Worm (Caenorhabditis elegans): ENCODE data around the gene gid-8.

The gid-8 gene

DNA sequence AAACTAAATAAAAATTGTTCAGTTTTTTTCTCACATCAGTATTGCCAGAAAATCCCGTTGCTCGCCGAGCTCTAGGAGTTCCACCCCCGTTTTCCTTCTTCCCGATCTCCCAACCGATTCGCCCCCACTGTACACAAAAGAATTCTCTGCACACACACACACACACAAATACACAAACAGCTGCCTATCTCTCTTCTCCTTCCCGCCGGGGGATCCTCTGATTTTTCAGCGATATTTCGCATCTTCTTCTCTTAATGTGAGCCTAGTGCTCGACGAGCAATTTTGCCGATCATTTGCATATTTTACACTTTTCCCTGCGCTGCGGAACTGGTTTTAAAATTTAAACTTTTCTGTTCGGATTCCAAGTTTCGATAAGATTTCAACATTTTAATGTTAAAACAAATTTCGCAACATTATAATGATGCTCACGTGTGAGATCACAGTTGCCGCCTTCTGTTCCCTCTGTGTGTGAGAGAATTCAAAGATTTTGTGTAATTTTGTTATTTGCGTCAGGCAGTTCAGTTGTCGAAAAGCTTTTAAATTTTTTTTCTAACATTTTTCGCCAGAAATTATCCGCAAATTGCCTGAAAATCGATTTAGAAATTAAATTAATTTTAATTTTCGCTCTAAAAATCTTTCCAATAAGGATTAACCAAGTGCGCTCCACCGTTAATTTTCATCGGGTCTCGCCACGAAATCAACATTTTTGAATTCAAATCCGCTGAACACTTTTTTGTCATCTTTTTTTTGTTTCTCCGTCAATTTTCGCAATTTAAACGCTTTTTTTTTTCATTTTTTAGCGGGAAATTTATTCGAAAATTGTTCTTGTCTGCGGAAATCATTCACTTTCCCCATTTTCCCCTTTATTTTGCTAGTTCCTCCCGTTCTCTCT lies 3.8 kb downstream of the gid-8 start (continued):
- TF ChIP-seq unc-86 (tag; optimal IDR thresholded peaks at IDR 0.05), result peak; percentile 57
- TF ChIP-seq fos-1 (tag; optimal IDR thresholded peaks at IDR 0.05), result no peak
- TF ChIP-seq ceh-8 (GFP tag; optimal IDR thresholded peaks at IDR 0.05), result peak; percentile 18
- TF ChIP-seq ceh-82 (tag; optimal IDR thresholded peaks at IDR 0.05), result peak in 2 of 3 experiments; percentile 36 to 86
- no peak for TF ChIP-seq nhr-237 (tag; optimal IDR thresholded peaks at IDR 0.05)
- peak; percentile 83 for TF ChIP-seq nhr-47 (tag; optimal IDR thresholded peaks at IDR 0.05)
- TF ChIP-seq blmp-1 (tag; optimal IDR thresholded peaks at IDR 0.05), result peak; percentile 61
- no peak for TF ChIP-seq C34B4.2 (tag; optimal IDR thresholded peaks at IDR 0.05)
- TF ChIP-seq hlh-4 (tag; optimal IDR thresholded peaks at IDR 0.05), result no peak
- peak; percentile 22 for TF ChIP-seq zag-1 (tag; optimal IDR thresholded peaks at IDR 0.05)
- peak; percentile 43; the same call in 1 of the 2 replicates for TF ChIP-seq ceh-88 (GFP tag; IDR thresholded peaks at IDR 0.05)
- TF ChIP-seq ama-1 (optimal IDR thresholded peaks at IDR 0.05), result no peak
- TF ChIP-seq lin-15B (tag; optimal IDR thresholded peaks at IDR 0.05), result peak; percentile 86
- TF ChIP-seq nhr-76 (tag; optimal IDR thresholded peaks at IDR 0.05), result no peak
- peak; percentile 72 for TF ChIP-seq C16A3.4 (tag; optimal IDR thresholded peaks at IDR 0.05)
- TF ChIP-seq efl-3 (GFP tag; optimal IDR thresholded peaks at IDR 0.05), result no peak
- TF ChIP-seq tbx-2 (tag; optimal IDR thresholded peaks at IDR 0.05), result peak; percentile 69
- TF ChIP-seq nhr-84 (tag; optimal IDR thresholded peaks at IDR 0.05), result no peak
- TF ChIP-seq efl-1 (optimal IDR thresholded peaks at IDR 0.05), result peak; percentile 81 to 92
- TF ChIP-seq efl-1 (GFP tag; optimal IDR thresholded peaks at IDR 0.05 in 1 of 2), result peak; percentile 90 to 99
- TF ChIP-seq lin-35 (GFP tag; optimal IDR thresholded peaks at IDR 0.05), result peak; percentile 94 to 95
- no peak for TF ChIP-seq mef-2 (tag; optimal IDR thresholded peaks at IDR 0.05)
- no peak for TF ChIP-seq ceh-63 (GFP tag; optimal IDR thresholded peaks at IDR 0.05)
- peak; percentile 89 for TF ChIP-seq lin-14 (GFP tag; optimal IDR thresholded peaks at IDR 0.05)
- TF ChIP-seq elt-2 (tag; optimal IDR thresholded peaks at IDR 0.05), result no peak
- TF ChIP-seq isw-1 (GFP tag; IDR thresholded peaks at IDR 0.05), result peak; percentile 64
- TF ChIP-seq jun-1 (tag; optimal IDR thresholded peaks at IDR 0.05), result peak; percentile 46
- no peak for TF ChIP-seq mab-9 (GFP tag; IDR thresholded peaks at IDR 0.05)
- TF ChIP-seq sptf-1 (tag; optimal IDR thresholded peaks at IDR 0.05), result no peak
- no peak for TF ChIP-seq fkh-4 (tag; optimal IDR thresholded peaks at IDR 0.05; ENCODE audit: borderline replicate concordance)
- peak; percentile 30 for TF ChIP-seq nhr-77 (tag; optimal IDR thresholded peaks at IDR 0.05)
- peak; percentile 25 for TF ChIP-seq F16B12.6 (tag; optimal IDR thresholded peaks at IDR 0.05)
- TF ChIP-seq ztf-11 (tag; optimal IDR thresholded peaks at IDR 0.05), result peak in 1 of 2 experiments; percentile 20
- no peak for TF ChIP-seq alr-1 (tag; optimal IDR thresholded peaks at IDR 0.05; ENCODE audit: borderline replicate concordance)
- peak; percentile 51 for TF ChIP-seq hpl-2 (GFP tag; optimal IDR thresholded peaks at IDR 0.05)
- peak; percentile 86 for TF ChIP-seq mep-1 (tag; optimal IDR thresholded peaks at IDR 0.05)
- peak; percentile 82 for TF ChIP-seq fkh-8 (tag; optimal IDR thresholded peaks at IDR 0.05)
- peak; percentile 53 for TF ChIP-seq pag-3 (tag; optimal IDR thresholded peaks at IDR 0.05; ENCODE audit: borderline replicate concordance, insufficient read depth)
- TF ChIP-seq hlh-17 (GFP tag; optimal IDR thresholded peaks at IDR 0.05; ENCODE audit: borderline replicate concordance), result no peak
- TF ChIP-seq sup-37 (GFP tag; optimal IDR thresholded peaks at IDR 0.05), result peak; percentile 23
- TF ChIP-seq irx-1 (tag; optimal IDR thresholded peaks at IDR 0.05), result peak; percentile 30
- TF ChIP-seq ztf-4 (tag; optimal IDR thresholded peaks at IDR 0.05), result no peak
- peak; percentile 50 for TF ChIP-seq unc-30 (tag; optimal IDR thresholded peaks at IDR 0.05)
- no peak for TF ChIP-seq Y116A8C.19 (tag; optimal IDR thresholded peaks at IDR 0.05; ENCODE audit: borderline replicate concordance)

All from whole organism, L1 larva.